Fruit fly (Drosophila melanogaster) whole organism: ENCODE measurements around the gene CG32856.

ENCODE experiments used
- CG8478 ChIP-seq: fragments of >200 bp; optimal IDR thresholded peaks from 2 replicates; lab custom pipeline; 2018; ENCODE audit warnings: inconsistent platforms
- Dll ChIP-seq: fragments of >200 bp; optimal IDR thresholded peaks from 2 replicates; lab custom pipeline; 2017
- EcR ChIP-seq, 2 experiments: fragments of >200 bp; optimal IDR thresholded peaks; 2 replicates each; lab custom pipeline; 2017; ENCODE audit warnings: missing biosample characterization in 2 of 2, missing genetic modification characterization in 2 of 2, missing genetic modification reagents in 2 of 2
- psq ChIP-seq: fragments of >200 bp; optimal IDR thresholded peaks from 2 replicates; lab custom pipeline; 2017
- usp ChIP-seq: fragments of >200 bp; optimal IDR thresholded peaks from 2 replicates; lab custom pipeline; 2017; ENCODE audit warnings: missing biosample characterization, missing genetic modification characterization, mixed read lengths

- TF ChIP-seq CG8478 (lab: Kevin White, UChicago) (no peak), EcR (GFP tag; optimal IDR thresholded peaks at IDR 0.05; lab: Kevin White, UChicago) (no peak), usp (GFP tag; lab: Kevin White, UChicago) (no peak), psq (lab: Kevin White, UChicago) (no peak), Dll (lab: Kevin White, UChicago) (peak; percentile 32)
Observed at dm6 chr3R:15972298-15972978, 7.3 kb upstream of the CG32856 start, which contains the start of gene mor.
